Worm (Caenorhabditis elegans): ENCODE data around the gene T27E4.1.

Gene T27E4.1

ce11 chrV:9054771-9055170, 37.4 kb upstream of the T27E4.1 start, which contains the start of gene swm-1:
swm-1 (minus strand) TSS chrV:9054871.
- no peak for TF ChIP-seq F22D6.2 (tag; optimal IDR thresholded peaks at IDR 0.05)
- no peak for TF ChIP-seq mxl-1 (tag; optimal IDR thresholded peaks at IDR 0.05)
- no peak for TF ChIP-seq bed-2 (GFP tag; IDR thresholded peaks at IDR 0.05)
- TF ChIP-seq F52B5.7 (tag; optimal IDR thresholded peaks at IDR 0.05), result no peak
- TF ChIP-seq Y53G8AR.9 (GFP tag; conservative IDR thresholded peaks at IDR 0.05), result no peak
- TF ChIP-seq ztf-26 (tag; optimal IDR thresholded peaks at IDR 0.05), result no peak
- no peak for TF ChIP-seq hlh-26 (GFP tag; conservative IDR thresholded peaks at IDR 0.05)
- TF ChIP-seq F39B2.1 (GFP tag; IDR thresholded peaks at IDR 0.05), result no peak
- TF ChIP-seq F55B11.4 (tag; optimal IDR thresholded peaks at IDR 0.05; ENCODE audit: borderline replicate concordance, insufficient read depth), result no peak
- TF ChIP-seq fkh-3 (tag; optimal IDR thresholded peaks at IDR 0.05), result no peak
- no peak for TF ChIP-seq hmg-20 (GFP tag; IDR thresholded peaks at IDR 0.05)
- no peak for TF ChIP-seq chd-7 (tag; optimal IDR thresholded peaks at IDR 0.05)
- TF ChIP-seq repo-1 (tag; optimal IDR thresholded peaks at IDR 0.05), result no peak
- no peak for TF ChIP-seq nfyb-1 (GFP tag; IDR thresholded peaks at IDR 0.05)
- TF ChIP-seq hmg-1.2 (GFP tag; IDR thresholded peaks at IDR 0.05), result no peak
- TF ChIP-seq tlf-1 (GFP tag; optimal IDR thresholded peaks at IDR 0.05), result no peak
- TF ChIP-seq mel-28 (tag; optimal IDR thresholded peaks at IDR 0.05; ENCODE audit: borderline replicate concordance), result no peak
- no peak for TF ChIP-seq madf-6 (GFP tag; IDR thresholded peaks at IDR 0.05)
- no peak for TF ChIP-seq rpc-1 (optimal IDR thresholded peaks at IDR 0.05)
- no peak for TF ChIP-seq rpc-1 (tag; optimal IDR thresholded peaks at IDR 0.05)
- TF ChIP-seq tbp1 (GFP tag; optimal IDR thresholded peaks at IDR 0.05), result no peak

- TF ChIP-seq F49E8.2 (tag; optimal IDR thresholded peaks at IDR 0.05; ENCODE audit: insufficient read depth) (no peak), nfya-2 (GFP tag; IDR thresholded peaks at IDR 0.05) (no peak), Y95B8A.8 (GFP tag; IDR thresholded peaks at IDR 0.05) (no peak), somi-1 (GFP tag; optimal IDR thresholded peaks at IDR 0.05) (no peak), tbp1 (GFP tag; optimal IDR thresholded peaks at IDR 0.05) (no peak), F22D6.2 (tag; optimal IDR thresholded peaks at IDR 0.05) (no peak), akir-1 (GFP tag; optimal IDR thresholded peaks at IDR 0.05) (no peak), K12H6.12 (tag; optimal IDR thresholded peaks at IDR 0.05) (no peak), lir-1 (GFP tag; conservative IDR thresholded peaks at IDR 0.05) (no peak), hmg-1.2 (GFP tag; IDR thresholded peaks at IDR 0.05) (no peak), ceh-100 (GFP tag; IDR thresholded peaks at IDR 0.05) (no peak), fkh-3 (tag; optimal IDR thresholded peaks at IDR 0.05) (no peak), hsf-1 (GFP tag; IDR thresholded peaks at IDR 0.05) (no peak), D2030.7 (GFP tag; IDR thresholded peaks at IDR 0.05) (no peak)
These were observed 36.5 kb upstream of the T27E4.1 start for ce11 chrV:9055644-9056043.

ce11 chrV:9056253-9056652, 35.9 kb upstream of the T27E4.1 start, which contains the start of gene C25E10.10:
C25E10.10 (minus strand) TSS chrV:9056353.
- TF ChIP-seq Y95B8A.8 (GFP tag; IDR thresholded peaks at IDR 0.05), result no peak
- TF ChIP-seq nfya-1 (tag; optimal IDR thresholded peaks at IDR 0.05; ENCODE audit: borderline replicate concordance, insufficient read depth), result no peak
- no peak for TF ChIP-seq die-1 (tag; optimal IDR thresholded peaks at IDR 0.05)
- TF ChIP-seq F55B11.4 (tag; optimal IDR thresholded peaks at IDR 0.05; ENCODE audit: borderline replicate concordance, insufficient read depth), result no peak
- no peak for TF ChIP-seq cebp-1 (GFP tag; IDR thresholded peaks at IDR 0.05)
- no peak for TF ChIP-seq cebp-1 (tag; optimal IDR thresholded peaks at IDR 0.05)
- no peak for TF ChIP-seq ztf-28 (GFP tag; IDR thresholded peaks at IDR 0.05)
- no peak for TF ChIP-seq hrde-1 (tag; optimal IDR thresholded peaks at IDR 0.05; ENCODE audit: borderline replicate concordance)
- TF ChIP-seq zim-3 (tag; optimal IDR thresholded peaks at IDR 0.05), result no peak
- TF ChIP-seq tbx-9 (tag; optimal IDR thresholded peaks at IDR 0.05; ENCODE audit: borderline replicate concordance), result no peak
- TF ChIP-seq snpc-3.4 (tag; optimal IDR thresholded peaks at IDR 0.05), result no peak
- TF ChIP-seq F22D6.2 (tag; optimal IDR thresholded peaks at IDR 0.05), result no peak
- no peak for TF ChIP-seq attf-6 (GFP tag; IDR thresholded peaks at IDR 0.05)
- no peak for TF ChIP-seq madf-6 (GFP tag; IDR thresholded peaks at IDR 0.05)
- TF ChIP-seq cebp-2 (GFP tag; IDR thresholded peaks at IDR 0.05), result no peak
- no peak for TF ChIP-seq nfyb-1 (GFP tag; IDR thresholded peaks at IDR 0.05)
- TF ChIP-seq akir-1 (GFP tag; optimal IDR thresholded peaks at IDR 0.05), result no peak
- no peak for TF ChIP-seq sptf-2 (GFP tag; optimal IDR thresholded peaks at IDR 0.05)
- no peak for TF ChIP-seq tbp1 (GFP tag; optimal IDR thresholded peaks at IDR 0.05)

Measured in whole organism, young adult.